Worm (Caenorhabditis elegans): Measurements from ENCODE around the gene chil-4.
"Not testable (repeated sequence)": the region's sequence is repeated elsewhere in the genome, so short reads cannot be mapped to it uniquely, and the experiment has no call there.

DNA sequence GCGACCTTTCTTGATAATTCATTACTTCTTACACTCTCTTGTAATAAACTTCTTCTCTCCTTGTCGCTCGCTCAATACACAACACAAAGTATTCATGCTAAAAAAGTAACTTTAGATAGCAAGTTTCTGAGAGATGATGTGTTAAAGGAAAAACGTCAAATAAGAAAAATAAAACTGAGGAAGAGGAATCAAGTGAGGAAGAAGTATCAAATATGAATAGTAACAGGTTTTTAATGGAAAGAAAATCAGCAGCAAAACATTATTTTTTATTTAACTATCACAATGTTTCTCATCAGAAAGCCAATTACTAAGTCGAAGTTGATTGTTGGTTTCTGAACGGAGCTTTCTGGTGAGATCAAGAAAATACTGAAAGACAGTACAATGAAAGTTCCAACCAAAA lies 10.9 kb upstream of the chil-4 start, which contains the start of gene chil-1:
- not testable (repeated sequence) for TF ChIP-seq egl-27, fos-1, nhr-11, skn-1, nhr-25 (tag; optimal IDR thresholded peaks at IDR 0.05)

Data from whole organism, L3 larva.